Fruit fly (Drosophila melanogaster) whole organism, embryonic: ENCODE results near the gene zen.

Source experiments
- Atf-2 ChIP-seq: fragments of 200-800 bp; sonication (Bioruptor generic); optimal IDR thresholded peaks from 2 replicates; lab custom pipeline; 2016; ENCODE audit warnings: missing biosample characterization, missing genetic modification characterization
- Bgb ChIP-seq: fragments of 200-800 bp; sonication (Bioruptor generic); IDR thresholded peaks from 2 replicates; pipeline ENCODE4 v1.3.6; 2022; ENCODE audit warnings: missing biosample characterization, missing genetic modification characterization; ENCODE audit not compliant: partially characterized antibody
- CG12104 ChIP-seq: fragments of 200-800 bp; sonication (Bioruptor generic); optimal IDR thresholded peaks from 3 replicates; lab custom pipeline; 2016; ENCODE audit warnings: missing biosample characterization, missing genetic modification characterization
- CG13296 ChIP-seq: fragments of 200-800 bp; sonication (Bioruptor generic); optimal IDR thresholded peaks from 3 replicates; lab custom pipeline; 2018; ENCODE audit warnings: missing biosample characterization, mild to moderate bottlenecking, missing genetic modification characterization
- CG13624 ChIP-seq: fragments of 200-800 bp; sonication (Bioruptor generic); optimal IDR thresholded peaks from 2 replicates; lab custom pipeline; 2016; ENCODE audit warnings: missing biosample characterization, missing genetic modification characterization
- CG14050 ChIP-seq: fragments of 200-800 bp; sonication (Bioruptor generic); IDR thresholded peaks from 3 replicates; pipeline ENCODE4 v1.3.6; 2022; ENCODE audit warnings: missing biosample characterization, missing genetic modification characterization
- CG15479 ChIP-seq: fragments of 200-800 bp; sonication (Bioruptor generic); optimal IDR thresholded peaks from 3 replicates; lab custom pipeline; 2019; ENCODE audit warnings: missing biosample characterization, mild to moderate bottlenecking, missing genetic modification characterization, moderate library complexity
- CG18262 ChIP-seq: fragments of 200-800 bp; optimal IDR thresholded peaks from 3 replicates; lab custom pipeline; 2019; ENCODE audit warnings: missing biosample characterization, mild to moderate bottlenecking, missing genetic modification characterization, moderate library complexity
- CG1832 ChIP-seq: fragments of 200-800 bp; sonication (Bioruptor generic); optimal IDR thresholded peaks from 2 replicates; lab custom pipeline; 2017; ENCODE audit warnings: missing biosample characterization, mild to moderate bottlenecking, missing genetic modification characterization, inconsistent platforms
- CG2129 ChIP-seq: fragments of 200-800 bp; sonication (Bioruptor generic); IDR thresholded peaks from 2 replicates; pipeline ENCODE4 v1.3.6; 2022; ENCODE audit warnings: missing biosample characterization, missing genetic modification characterization; ENCODE audit not compliant: partially characterized antibody
- CG2678 ChIP-seq: fragments of 200-800 bp; sonication (Bioruptor generic); optimal IDR thresholded peaks from 3 replicates; lab custom pipeline; 2019; ENCODE audit warnings: missing biosample characterization, mild to moderate bottlenecking, missing genetic modification characterization, moderate library complexity
- CG2875 ChIP-seq: fragments of 200-800 bp; sonication (Bioruptor generic); optimal IDR thresholded peaks from 2 replicates; lab custom pipeline; 2017; ENCODE audit warnings: missing biosample characterization, mild to moderate bottlenecking, missing genetic modification characterization, missing genetic modification reagents
- CG34422 ChIP-seq: fragments of 200-800 bp; sonication (Bioruptor generic); IDR thresholded peaks from 3 replicates; pipeline ENCODE4 v1.3.6; 2022; ENCODE audit warnings: missing biosample characterization, missing genetic modification characterization
- CG4424 ChIP-seq: fragments of 200-800 bp; sonication (Bioruptor generic); optimal IDR thresholded peaks from 3 replicates; lab custom pipeline; 2016; ENCODE audit warnings: missing biosample characterization, missing genetic modification characterization
- CG4617 ChIP-seq: fragments of 200-800 bp; sonication (Bioruptor generic); optimal IDR thresholded peaks from 3 replicates; lab custom pipeline; 2016; ENCODE audit warnings: missing biosample characterization, missing genetic modification characterization, borderline replicate concordance
- CG7372 ChIP-seq: fragments of 200-800 bp; sonication (Bioruptor generic); IDR thresholded peaks from 2 replicates; pipeline ENCODE4 v1.3.6; 2022; ENCODE audit warnings: missing biosample characterization, missing genetic modification characterization
- CG8359 ChIP-seq: fragments of 200-800 bp; sonication (Bioruptor generic); optimal IDR thresholded peaks from 2 replicates; lab custom pipeline; 2017; ENCODE audit warnings: missing biosample characterization, mild to moderate bottlenecking, missing genetic modification characterization, borderline replicate concordance
- D ChIP-seq, 2 experiments: fragments of 200-800 bp in 1 of 2; fragments of >200 bp in 1 of 2; sonication (Bioruptor generic) in 1 of 2; optimal IDR thresholded peaks; 2 replicates in 1 of 2; 3 replicates in 1 of 2; lab custom pipeline; 2017; ENCODE audit warnings: mild to moderate bottlenecking in 1 of 2, missing biosample characterization in 1 of 2, missing genetic modification characterization in 1 of 2, missing genetic modification reagents in 1 of 2
- Fer3 ChIP-seq: fragments of 200-800 bp; sonication (Bioruptor generic); optimal IDR thresholded peaks from 2 replicates; lab custom pipeline; 2018; ENCODE audit warnings: missing biosample characterization, mild to moderate bottlenecking, missing genetic modification characterization, moderate library complexity
- HLH54F ChIP-seq: fragments of 200-800 bp; sonication (Bioruptor generic); optimal IDR thresholded peaks from 3 replicates; lab custom pipeline; 2016; ENCODE audit warnings: missing biosample characterization, missing genetic modification characterization
- Hr51 ChIP-seq, 2 experiments: fragments of 200-800 bp; sonication (Bioruptor generic); optimal IDR thresholded peaks; 2 replicates in 1 of 2; 3 replicates in 1 of 2; lab custom pipeline; 2016 to 2018; ENCODE audit warnings: missing biosample characterization in 2 of 2, missing genetic modification characterization in 2 of 2, mild to moderate bottlenecking in 1 of 2, moderate library complexity in 1 of 2
- Kr ChIP-seq: fragments of 200-800 bp; sonication (Bioruptor generic); optimal IDR thresholded peaks from 2 replicates; lab custom pipeline; 2017; ENCODE audit warnings: missing biosample characterization, mild to moderate bottlenecking, missing genetic modification characterization
- MBD-R2 ChIP-seq: fragments of 200-800 bp; sonication (Bioruptor generic); IDR thresholded peaks from 2 replicates; pipeline ENCODE4 v1.3.6; 2022; ENCODE audit warnings: missing biosample characterization, missing genetic modification characterization
- Myb ChIP-seq: fragments of 200-800 bp; sonication (Bioruptor generic); optimal IDR thresholded peaks from 2 replicates; lab custom pipeline; 2016; ENCODE audit warnings: missing biosample characterization, missing genetic modification characterization
- Pdp1 ChIP-seq, 2 experiments: fragments of 200-800 bp; sonication (Bioruptor generic); optimal IDR thresholded peaks; 3 replicates each; lab custom pipeline; 2016; ENCODE audit warnings: missing biosample characterization in 2 of 2, missing genetic modification characterization in 2 of 2, mild to moderate bottlenecking in 1 of 2, moderate library complexity in 1 of 2
- Sin3A ChIP-seq: fragments of >200 bp; optimal IDR thresholded peaks from 2 replicates; lab custom pipeline; 2018
- TFAM ChIP-seq: fragments of 200-800 bp; sonication (Bioruptor generic); optimal IDR thresholded peaks from 2 replicates; lab custom pipeline; 2017; ENCODE audit warnings: missing biosample characterization, missing genetic modification characterization, inconsistent platforms
- Xrp1 ChIP-seq: fragments of 200-800 bp; sonication (Bioruptor generic); IDR thresholded peaks from 2 replicates; pipeline ENCODE4 v1.3.6; 2022; ENCODE audit warnings: missing biosample characterization, missing genetic modification characterization
- ase ChIP-seq: fragments of 200-800 bp; sonication (Bioruptor generic); IDR thresholded peaks from 3 replicates; pipeline ENCODE4 v1.3.6; 2022; ENCODE audit warnings: missing biosample characterization, missing genetic modification characterization
- ato ChIP-seq: fragments of 200-800 bp; sonication (Bioruptor generic); IDR thresholded peaks from 2 replicates; pipeline ENCODE4 v1.3.6; 2022; ENCODE audit warnings: missing biosample characterization, missing genetic modification characterization; ENCODE audit not compliant: partially characterized antibody
- cad ChIP-seq: fragments of >200 bp; optimal IDR thresholded peaks from 2 replicates; lab custom pipeline; 2017; ENCODE audit warnings: missing biosample characterization, missing genetic modification characterization
- dpn ChIP-seq, 2 experiments: fragments of 200-800 bp; sonication (Bioruptor generic); optimal IDR thresholded peaks; 3 replicates each; lab custom pipeline; 2016; ENCODE audit warnings: missing biosample characterization in 2 of 2, missing genetic modification characterization in 2 of 2
- gcm2 ChIP-seq: fragments of 200-800 bp; sonication (Bioruptor generic); optimal IDR thresholded peaks from 2 replicates; lab custom pipeline; 2016; ENCODE audit warnings: missing biosample characterization, missing genetic modification characterization
- gem ChIP-seq: fragments of 200-800 bp; sonication (Bioruptor generic); optimal IDR thresholded peaks from 2 replicates; lab custom pipeline; 2019; ENCODE audit warnings: missing biosample characterization, mild to moderate bottlenecking, missing genetic modification characterization, moderate library complexity
- her ChIP-seq: fragments of 200-800 bp; sonication (Bioruptor generic); optimal IDR thresholded peaks from 2 replicates; lab custom pipeline; 2016; ENCODE audit warnings: missing biosample characterization, missing genetic modification characterization
- lbe ChIP-seq: fragments of 200-800 bp; sonication (Bioruptor generic); optimal IDR thresholded peaks from 2 replicates; lab custom pipeline; 2016; ENCODE audit warnings: missing biosample characterization, mild to moderate bottlenecking, missing genetic modification characterization
- pfk ChIP-seq: fragments of 200-800 bp; sonication (Bioruptor generic); optimal IDR thresholded peaks from 2 replicates; lab custom pipeline; 2018; ENCODE audit warnings: missing biosample characterization, mild to moderate bottlenecking, missing genetic modification characterization, moderate library complexity
- pros ChIP-seq: fragments of 200-800 bp; sonication (Bioruptor generic); optimal IDR thresholded peaks from 3 replicates; lab custom pipeline; 2019; ENCODE audit warnings: missing biosample characterization, mild to moderate bottlenecking, missing genetic modification characterization, moderate library complexity
- row ChIP-seq: fragments of 200-800 bp; sonication (Bioruptor generic); IDR thresholded peaks from 3 replicates; pipeline ENCODE4 v1.3.6; 2022; ENCODE audit warnings: missing biosample characterization, missing genetic modification characterization
- slp2 ChIP-seq: fragments of 200-800 bp; sonication (Bioruptor generic); optimal IDR thresholded peaks from 2 replicates; lab custom pipeline; 2016; ENCODE audit warnings: missing biosample characterization, missing genetic modification characterization
- stc ChIP-seq: fragments of 200-800 bp; sonication (Bioruptor generic); IDR thresholded peaks from 2 replicates; pipeline ENCODE4 v1.3.6; 2022; ENCODE audit warnings: missing biosample characterization, missing genetic modification characterization
- tll ChIP-seq, 2 experiments: fragments of 200-800 bp in 1 of 2; fragments of >200 bp in 1 of 2; sonication (Bioruptor generic) in 1 of 2; optimal IDR thresholded peaks; 2 replicates each; lab custom pipeline; 2017 to 2019; ENCODE audit warnings: missing biosample characterization in 2 of 2, missing genetic modification characterization in 2 of 2, mild to moderate bottlenecking in 1 of 2, moderate library complexity in 1 of 2
- ttk ChIP-seq: fragments of 200-800 bp; sonication (Bioruptor generic); IDR thresholded peaks from 2 replicates; pipeline ENCODE4 v2.1.2; 2022; ENCODE audit warnings: missing biosample characterization, missing genetic modification characterization
- vfl ChIP-seq: fragments of 200-800 bp; sonication (Bioruptor generic); optimal IDR thresholded peaks from 2 replicates; lab custom pipeline; 2016; ENCODE audit warnings: missing biosample characterization, missing genetic modification characterization
- zen ChIP-seq: fragments of 200-800 bp; sonication (Bioruptor generic); optimal IDR thresholded peaks from 3 replicates; lab custom pipeline; 2018; ENCODE audit warnings: missing biosample characterization, mild to moderate bottlenecking, missing genetic modification characterization, moderate library complexity

zen gene

dm6 chr3R:6754104-6754951, at the start of gene zen:
zen (minus strand) TSS chr3R:6754194.
- TF ChIP-seq Kr (GFP tag; lab: Kevin White, UChicago) (peak; percentile 22), CG1832 (no peak), cad (GFP tag; lab: Kevin White, UChicago) (peak; percentile 91), ase (no peak), CG2678 (tag; lab: Kevin White, UChicago) (no peak), pros (no peak), CG15479 (GFP tag; lab: Kevin White, UChicago) (peak; percentile 92), CG2875 (GFP tag; lab: Kevin White, UChicago) (no peak), D (optimal IDR thresholded peaks at IDR 0.05; lab: Kevin White, UChicago) (peak; percentile 4), D (GFP tag; optimal IDR thresholded peaks at IDR 0.05; lab: Kevin White, UChicago) (no peak), ttk (GFP tag; lab: Robert Waterston, UW) (no peak), gem (no peak), Myb (GFP tag; lab: Kevin White, UChicago) (no peak), zen (tag; lab: Kevin White, UChicago) (peak; percentile 96), tll (GFP tag; optimal IDR thresholded peaks at IDR 0.05; lab: Kevin White, UChicago) (peak in 1 of 2 experiments; percentile 73), Hr51 (GFP tag; optimal IDR thresholded peaks at IDR 0.05; lab: Kevin White, UChicago) (no peak)

- TF ChIP-seq pfk (GFP tag; lab: Kevin White, UChicago) (no peak), lbe (no peak), CG4617 (GFP tag; lab: Kevin White, UChicago) (no peak), gcm2 (GFP tag; lab: Kevin White, UChicago) (no peak), CG13296 (GFP tag; lab: Kevin White, UChicago) (no peak), slp2 (GFP tag; lab: Kevin White, UChicago) (no peak), ato (no peak), Atf-2 (GFP tag; lab: Kevin White, UChicago) (no peak), CG14050 (GFP tag; lab: Robert Waterston, UW) (no peak), vfl (GFP tag; lab: Kevin White, UChicago) (no peak), CG13624 (GFP tag; lab: Kevin White, UChicago) (no peak), CG7372 (GFP tag; lab: Robert Waterston, UW) (no peak), Fer3 (tag; lab: Kevin White, UChicago) (no peak), her (no peak)
These were observed 47.2 kb upstream of the zen start for dm6 chr3R:6801153-6801552.

- TF ChIP-seq Pdp1 (GFP tag; optimal IDR thresholded peaks at IDR 0.05; lab: Kevin White, UChicago) (no peak), HLH54F (GFP tag; lab: Kevin White, UChicago) (no peak), CG18262 (tag; lab: Kevin White, UChicago) (peak; percentile 60), row (GFP tag; lab: Robert Waterston, UW) (peak; percentile 76), CG8359 (GFP tag; lab: Kevin White, UChicago) (no peak), MBD-R2 (GFP tag; lab: Robert Waterston, UW) (peak; percentile 25; the same call in 1 of the 2 replicates), TFAM (GFP tag; lab: Kevin White, UChicago) (no peak), CG2129 (GFP tag; lab: Robert Waterston, UW) (no peak), Sin3A (lab: Kevin White, UChicago) (no peak), Bgb (GFP tag; lab: Robert Waterston, UW) (0 out of 2 replicates have a peak, but pooled peaks have one; percentile 51), CG14050 (GFP tag; lab: Robert Waterston, UW) (no peak), CG12104 (GFP tag; lab: Kevin White, UChicago) (peak; percentile 29), CG34422 (GFP tag; lab: Robert Waterston, UW) (peak; percentile 48; the same call in 1 of the 3 replicates), CG4424 (peak; percentile 59), CG15479 (GFP tag; lab: Kevin White, UChicago) (peak; percentile 74), stc (GFP tag; lab: Robert Waterston, UW) (no peak), dpn (GFP tag; optimal IDR thresholded peaks at IDR 0.05; lab: Kevin White, UChicago) (peak in 1 of 2 experiments; percentile 52), Xrp1 (GFP tag; lab: Robert Waterston, UW) (peak; percentile 62; the same call in 1 of the 2 replicates)
These were observed 37.3 kb upstream of the zen start, which contains the start of gene Dfd for dm6 chr3R:6791189-6791886. Dfd (plus strand) TSS chr3R:6791836.
